Fruit fly (Drosophila melanogaster) Kc167 (cell line): ENCODE results near the gene mtDNA-helicase.

Experiments used
- Myc ChIP-seq: fragments of >200 bp; optimal IDR thresholded peaks from 2 replicates; lab custom pipeline; 2017; ENCODE audit warnings: missing external identifiers
- Sin3A ChIP-seq: fragments of >200 bp; optimal IDR thresholded peaks from 2 replicates; lab custom pipeline; 2018; ENCODE audit warnings: missing external identifiers
- insv ChIP-seq: fragments of >200 bp; optimal IDR thresholded peaks from 3 replicates; lab custom pipeline; 2018; ENCODE audit warnings: missing external identifiers
- psq ChIP-seq: fragments of >200 bp; optimal IDR thresholded peaks from 2 replicates; lab custom pipeline; 2017; ENCODE audit warnings: missing external identifiers
- ttk ChIP-seq: sonication (Bioruptor generic); optimal IDR thresholded peaks from 2 replicates; lab custom pipeline; 2017; ENCODE audit warnings: missing external identifiers

dm6 chr2L:9906641-9907040, 13.4 kb upstream of the mtDNA-helicase start:
- TF ChIP-seq insv (lab: Kevin White, UChicago) = no peak
- no peak for TF ChIP-seq ttk (lab: Kevin White, UChicago)
- TF ChIP-seq psq (lab: Kevin White, UChicago) = no peak
- no peak for TF ChIP-seq Myc (lab: Kevin White, UChicago)
- no peak for TF ChIP-seq Sin3A (lab: Kevin White, UChicago)
